Worm (Caenorhabditis elegans) whole organism, L3 larva: Measurements from ENCODE around the gene dao-4.

Experiments
- ama-1 ChIP-seq: fragments of 150-350 bp; optimal IDR thresholded peaks from 2 replicates; lab custom pipeline; 2018
- ceh-16 ChIP-seq: sonication (generic microtip); optimal IDR thresholded peaks from 2 replicates; lab custom pipeline; 2017; ENCODE audit warnings: missing biosample characterization, missing genetic modification characterization
- ceh-28 ChIP-seq: fragments of 150-350 bp; optimal IDR thresholded peaks from 2 replicates; lab custom pipeline; 2014; ENCODE audit warnings: missing biosample characterization, missing genetic modification reagents, missing genetic modification characterization
- ceh-82 ChIP-seq: fragments of 150-350 bp; optimal IDR thresholded peaks from 2 replicates; lab custom pipeline; 2014; ENCODE audit warnings: missing biosample characterization, missing genetic modification characterization
- ceh-9 ChIP-seq: sonication (generic microtip); optimal IDR thresholded peaks from 2 replicates; lab custom pipeline; 2018; ENCODE audit warnings: missing biosample characterization, missing genetic modification characterization
- egl-27 ChIP-seq: sonication (generic microtip); optimal IDR thresholded peaks from 4 replicates; lab custom pipeline; 2017; ENCODE audit warnings: missing biosample characterization, missing genetic modification reagents, missing genetic modification characterization
- nfya-1 ChIP-seq: sonication (generic microtip); optimal IDR thresholded peaks from 2 replicates; lab custom pipeline; 2017; ENCODE audit warnings: missing genetic modification characterization, mild to moderate bottlenecking, missing compliant biosample characterization, antibody characterized with exemption, moderate library complexity; ENCODE audit not compliant: insufficient read depth
- nhr-11 ChIP-seq: fragments of 150-350 bp; optimal IDR thresholded peaks from 2 replicates; lab custom pipeline; 2014; ENCODE audit warnings: missing biosample characterization, missing genetic modification characterization
- nhr-237 ChIP-seq: fragments of 150-350 bp; optimal IDR thresholded peaks from 2 replicates; lab custom pipeline; 2014; ENCODE audit warnings: missing biosample characterization, missing genetic modification characterization
- nhr-25 ChIP-seq: sonication (generic microtip); optimal IDR thresholded peaks from 2 replicates; lab custom pipeline; 2017; ENCODE audit warnings: missing biosample characterization, missing genetic modification characterization
- nhr-43 ChIP-seq: sonication (generic microtip); optimal IDR thresholded peaks from 2 replicates; lab custom pipeline; 2016; ENCODE audit warnings: mild to moderate bottlenecking, missing genetic modification characterization, missing compliant biosample characterization; ENCODE audit not compliant: poor library complexity, severe bottlenecking
- unc-39 ChIP-seq: sonication (generic microtip); optimal IDR thresholded peaks from 4 replicates; lab custom pipeline; 2017; ENCODE audit warnings: missing biosample characterization, missing genetic modification characterization

ce11 chrX:10053742-10054409, 21.2 kb upstream of the dao-4 start, which contains the start of gene cbs-1:
- no peak for TF ChIP-seq ceh-82
- no peak for TF ChIP-seq ceh-16 (tag; lab: Kevin White, UChicago)
- TF ChIP-seq nhr-11 (tag; lab: Kevin White, UChicago): no peak
- no peak for TF ChIP-seq nfya-1
- no peak for TF ChIP-seq nhr-237 (tag; lab: Kevin White, UChicago)
- peak; percentile 38 for TF ChIP-seq nhr-25 (tag; lab: Kevin White, UChicago)
- TF ChIP-seq nhr-43: no peak
- TF ChIP-seq egl-27 (tag; lab: Kevin White, UChicago): no peak
- no peak for TF ChIP-seq unc-39 (tag; lab: Kevin White, UChicago)
- no peak for TF ChIP-seq ceh-9 (tag; lab: Kevin White, UChicago)
- TF ChIP-seq ama-1 (lab: Kevin White, UChicago): no peak
- no peak for TF ChIP-seq ceh-28 (tag; lab: Kevin White, UChicago)
